Worm (Caenorhabditis elegans): Measurements from ENCODE around the gene sri-4.

Gene sri-4

DNA sequence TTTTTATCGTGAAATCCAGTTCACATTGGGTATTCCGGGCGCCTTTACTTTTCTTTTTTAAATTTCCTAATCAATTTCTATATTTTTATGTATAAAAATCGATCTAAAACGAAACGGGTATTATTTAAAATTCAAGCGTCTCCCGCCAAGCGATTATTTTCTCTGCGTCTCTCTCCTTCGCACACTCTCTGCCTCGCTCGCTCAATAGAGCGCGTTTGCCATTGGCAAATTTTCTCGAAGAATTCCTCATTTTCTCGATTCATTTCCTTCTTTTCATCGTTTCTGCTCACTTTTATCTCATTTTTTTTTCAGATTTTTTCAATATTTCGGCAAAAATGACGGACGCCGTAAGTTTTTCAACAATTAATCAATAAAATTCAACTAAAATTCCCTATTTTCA lies 25.1 kb downstream of the sri-4 start, which contains the start of gene sti-1 (continued):
- TF ChIP-seq fkh-10 (GFP tag; optimal IDR thresholded peaks at IDR 0.05) (peak; percentile 35), aha-1 (tag) (peak; percentile 88), unc-39 (tag; optimal IDR thresholded peaks at IDR 0.05) (no peak), nhr-6 (tag; optimal IDR thresholded peaks at IDR 0.05) (peak; percentile 67), tra-1 (GFP tag; IDR thresholded peaks at IDR 0.05) (0 out of 2 replicates have a peak, but pooled peaks have one; percentile 40), lin-38 (GFP tag; IDR thresholded peaks at IDR 0.05) (peak; percentile 98), nhr-76 (tag; optimal IDR thresholded peaks at IDR 0.05) (no peak), nhr-102 (tag; optimal IDR thresholded peaks at IDR 0.05) (peak; percentile 60), mdl-1 (tag; optimal IDR thresholded peaks at IDR 0.05) (peak in 1 of 2 experiments; percentile 54), spr-1 (tag; optimal IDR thresholded peaks at IDR 0.05) (peak; percentile 15), sdz-12 (GFP tag; optimal IDR thresholded peaks at IDR 0.05) (no peak), ZK337.2 (GFP tag; IDR thresholded peaks at IDR 0.05) (no peak), aly-2 (tag; optimal IDR thresholded peaks at IDR 0.05) (no peak), mdt-29 (GFP tag; IDR thresholded peaks at IDR 0.05) (no peak), dpl-1 (GFP tag; optimal IDR thresholded peaks at IDR 0.05) (peak; percentile 96), F37D6.2 (tag; optimal IDR thresholded peaks at IDR 0.05) (peak; percentile 17), lsy-2 (tag; optimal IDR thresholded peaks at IDR 0.05) (peak in 1 of 2 experiments; percentile 90), F49E8.2 (tag; optimal IDR thresholded peaks at IDR 0.05; ENCODE audit: borderline replicate concordance) (peak; percentile 26), daf-16 (GFP tag; optimal IDR thresholded peaks at IDR 0.05) (no peak), daf-16 (tag; optimal IDR thresholded peaks at IDR 0.05) (peak; percentile 20), hmg-1.1 (GFP tag; IDR thresholded peaks at IDR 0.05) (peak; percentile 72), nhr-42 (GFP tag; IDR thresholded peaks at IDR 0.05) (peak; percentile 69; the same call in 1 of the 2 replicates), T26A8.4 (GFP tag; IDR thresholded peaks at IDR 0.05) (peak; percentile 55; the same call in 1 of the 2 replicates), dve-1 (tag; optimal IDR thresholded peaks at IDR 0.05; ENCODE audit: insufficient read depth) (peak; percentile 81), pha-4 (GFP tag; IDR thresholded peaks at IDR 0.05) (peak; percentile 63; the same call in 1 of the 2 replicates), pha-4 (tag; optimal IDR thresholded peaks at IDR 0.05) (peak; percentile 52), ama-1 (optimal IDR thresholded peaks at IDR 0.05) (no peak), Y75B8A.6 (GFP tag; IDR thresholded peaks at IDR 0.05) (no peak), nhr-48 (tag; optimal IDR thresholded peaks at IDR 0.05) (no peak), mep-1 (tag; optimal IDR thresholded peaks at IDR 0.05) (peak; percentile 80), nhr-28 (tag; optimal IDR thresholded peaks at IDR 0.05) (peak; percentile 83), lin-13 (GFP tag; optimal IDR thresholded peaks at IDR 0.05) (peak; percentile 70), jun-1 (tag; optimal IDR thresholded peaks at IDR 0.05) (peak; percentile 32)

DNA sequence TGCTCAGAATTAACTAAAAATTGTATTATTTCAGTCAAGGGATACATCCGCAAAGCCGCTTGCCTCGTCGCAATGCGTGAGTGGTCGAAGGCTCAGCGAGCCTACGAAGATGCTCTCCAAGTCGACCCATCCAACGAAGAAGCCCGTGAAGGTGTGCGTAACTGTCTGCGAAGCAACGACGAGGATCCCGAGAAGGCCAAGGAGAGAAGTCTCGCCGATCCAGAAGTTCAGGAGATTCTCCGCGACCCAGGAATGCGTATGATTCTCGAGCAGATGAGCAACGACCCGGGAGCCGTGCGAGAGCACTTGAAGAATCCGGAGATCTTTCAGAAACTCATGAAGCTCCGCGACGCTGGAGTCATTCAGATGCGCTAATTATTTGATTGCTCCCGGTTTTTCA lies 26.2 kb downstream of the sri-4 start:
- TF ChIP-seq set-16 (GFP tag; IDR thresholded peaks at IDR 0.05) (peak; percentile 72), lim-7 (GFP tag; IDR thresholded peaks at IDR 0.05) (no peak), madf-5 (GFP tag; IDR thresholded peaks at IDR 0.05) (0 out of 4 replicates have a peak, but pooled peaks of 1 of the 2 experiments have one; percentile 30), nhr-6 (tag; optimal IDR thresholded peaks at IDR 0.05) (no peak), ama-1 (optimal IDR thresholded peaks at IDR 0.05) (no peak), hif-1 (tag; optimal IDR thresholded peaks at IDR 0.05) (no peak)

DNA sequence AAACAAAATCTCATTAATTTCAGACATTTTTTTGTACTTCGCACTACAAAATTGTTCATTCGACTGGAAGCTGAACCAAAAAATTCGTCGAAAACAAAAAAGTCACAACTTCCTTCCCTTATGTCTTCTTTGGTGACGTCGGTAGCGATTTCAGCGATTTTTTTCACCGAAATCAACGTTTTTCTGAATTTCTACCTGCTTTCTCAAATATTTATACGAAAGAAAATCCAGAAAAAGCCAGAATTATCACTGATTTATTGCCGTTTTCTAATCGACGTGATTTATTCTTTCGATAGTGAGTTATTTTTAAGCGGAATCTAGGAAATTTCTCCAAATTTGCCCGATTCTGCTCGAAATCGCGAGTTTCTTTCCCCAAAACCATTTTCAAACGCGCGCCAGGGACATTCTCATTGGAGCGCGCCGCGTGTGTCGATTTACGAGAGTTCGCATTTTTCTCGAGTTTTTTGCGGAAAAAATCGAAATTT lies 26.8 kb downstream of the sri-4 start, which contains the start of gene srbc-58:
Gene srbc-58 (plus strand): TSS at position 121 of the 485 bp plus-strand sequence.
- TF ChIP-seq ceh-44 (GFP tag; IDR thresholded peaks at IDR 0.05) (no peak), nhr-10 (tag; optimal IDR thresholded peaks at IDR 0.05) (no peak), dmd-6 (GFP tag; IDR thresholded peaks at IDR 0.05) (no peak), nhr-102 (tag; optimal IDR thresholded peaks at IDR 0.05) (no peak), unc-130 (GFP tag; optimal IDR thresholded peaks at IDR 0.05) (peak; percentile 6), arid-1 (GFP tag; conservative IDR thresholded peaks at IDR 0.05) (peak; percentile 70), pqm-1 (tag; optimal IDR thresholded peaks at IDR 0.05) (no peak), mxl-2 (GFP tag; conservative IDR thresholded peaks at IDR 0.05) (no peak), ctbp-1 (GFP tag; IDR thresholded peaks at IDR 0.05) (0 out of 2 replicates have a peak, but pooled peaks have one; percentile 21), ZK337.2 (GFP tag; IDR thresholded peaks at IDR 0.05) (no peak), Y5F2A.4 (GFP tag; optimal IDR thresholded peaks at IDR 0.05) (no peak), ces-1 (GFP tag; optimal IDR thresholded peaks at IDR 0.05) (no peak), rbr-2 (tag; optimal IDR thresholded peaks at IDR 0.05) (peak; percentile 21), ZK546.5 (tag; optimal IDR thresholded peaks at IDR 0.05) (no peak), nhr-42 (GFP tag; IDR thresholded peaks at IDR 0.05) (0 out of 2 replicates have a peak, but pooled peaks have one; percentile 38), vab-7 (GFP tag; IDR thresholded peaks at IDR 0.05) (no peak), daf-16 (GFP tag; optimal IDR thresholded peaks at IDR 0.05) (no peak), daf-16 (tag; optimal IDR thresholded peaks at IDR 0.05) (peak; percentile 14)

All from whole organism, L4 larva.